Fruit fly (Drosophila melanogaster) whole organism, embryonic: Measurements from ENCODE around the gene Hinfp.

ENCODE experiments used
- CG12391 ChIP-seq: fragments of 200-800 bp; sonication (Bioruptor generic); optimal IDR thresholded peaks from 3 replicates; lab custom pipeline; 2018; ENCODE audit warnings: missing biosample characterization, mild to moderate bottlenecking, missing genetic modification characterization, moderate library complexity
- CG16779 ChIP-seq: fragments of 200-800 bp; sonication (Bioruptor generic); IDR thresholded peaks from 2 replicates; pipeline ENCODE4 v1.3.6; 2022; ENCODE audit warnings: missing biosample characterization, missing genetic modification characterization
- CG18764 ChIP-seq: fragments of 200-800 bp; sonication (Bioruptor generic); optimal IDR thresholded peaks from 3 replicates; lab custom pipeline; 2016; ENCODE audit warnings: missing biosample characterization, missing genetic modification characterization
- CG7745 ChIP-seq: fragments of 200-800 bp; sonication (Bioruptor generic); optimal IDR thresholded peaks from 2 replicates; lab custom pipeline; 2018; ENCODE audit warnings: missing biosample characterization, mild to moderate bottlenecking, missing genetic modification characterization, moderate library complexity
- Hmx ChIP-seq: fragments of 200-800 bp; sonication (Bioruptor generic); optimal IDR thresholded peaks from 2 replicates; lab custom pipeline; 2016; ENCODE audit warnings: missing biosample characterization, missing genetic modification characterization
- NfI ChIP-seq: fragments of 200-800 bp; sonication (Bioruptor generic); optimal IDR thresholded peaks from 3 replicates; lab custom pipeline; 2018; ENCODE audit warnings: missing biosample characterization, mild to moderate bottlenecking, missing genetic modification characterization, moderate library complexity
- caup ChIP-seq: fragments of 200-800 bp; sonication (Bioruptor generic); optimal IDR thresholded peaks from 3 replicates; lab custom pipeline; 2017; ENCODE audit warnings: missing biosample characterization, mild to moderate bottlenecking, missing genetic modification characterization, moderate library complexity; ENCODE audit not compliant: severe bottlenecking

- TF ChIP-seq Hmx (GFP tag; lab: Kevin White, UChicago): no peak
- TF ChIP-seq NfI (GFP tag; lab: Kevin White, UChicago): no peak
- no peak for TF ChIP-seq caup
- no peak for TF ChIP-seq CG18764 (GFP tag; lab: Kevin White, UChicago)
- TF ChIP-seq CG16779 (GFP tag; lab: Robert Waterston, UW): no peak
- no peak for TF ChIP-seq CG7745
- no peak for TF ChIP-seq CG12391
Observed at dm6 chrX:581825-582224, 43.5 kb upstream of the Hinfp start, which contains the start of gene vnd.
